Fruit fly (Drosophila melanogaster) whole organism, wandering third instar larva: Measurements from ENCODE around the gene sofe.

ENCODE experiments used
- Abd-B ChIP-seq: fragments of >200 bp; optimal IDR thresholded peaks from 2 replicates; lab custom pipeline; 2017; ENCODE audit warnings: missing biosample characterization, missing genetic modification characterization
- CG32264 ChIP-seq: fragments of 200-800 bp; sonication (Bioruptor generic); optimal IDR thresholded peaks from 2 replicates; lab custom pipeline; 2016; ENCODE audit warnings: missing biosample characterization, missing genetic modification characterization
- CG9705 ChIP-seq: fragments of 200-800 bp; sonication (Bioruptor generic); optimal IDR thresholded peaks from 2 replicates; lab custom pipeline; 2018; ENCODE audit warnings: missing biosample characterization, mild to moderate bottlenecking, missing genetic modification characterization
- Dfd ChIP-seq: fragments of >200 bp; optimal IDR thresholded peaks from 2 replicates; lab custom pipeline; 2017; ENCODE audit warnings: missing biosample characterization, missing genetic modification characterization
- GATAd ChIP-seq: sonication (Bioruptor generic); optimal IDR thresholded peaks from 2 replicates; lab custom pipeline; 2016; ENCODE audit warnings: missing biosample characterization, missing genetic modification characterization
- HLH106 ChIP-seq: fragments of 200-800 bp; optimal IDR thresholded peaks from 3 replicates; lab custom pipeline; 2019; ENCODE audit warnings: missing biosample characterization, mild to moderate bottlenecking, missing genetic modification characterization, moderate library complexity
- Hr83 ChIP-seq: fragments of 200-300 bp; sonication (Bioruptor generic); optimal IDR thresholded peaks from 2 replicates; lab custom pipeline; 2016; ENCODE audit warnings: missing biosample characterization, mild to moderate bottlenecking, missing genetic modification characterization, moderate library complexity; ENCODE audit not compliant: poor library complexity, severe bottlenecking
- Jra ChIP-seq: sonication (Bioruptor generic); optimal IDR thresholded peaks from 2 replicates; lab custom pipeline; 2016; ENCODE audit warnings: missing biosample characterization, missing genetic modification characterization
- Mio ChIP-seq: sonication (Bioruptor generic); optimal IDR thresholded peaks from 2 replicates; lab custom pipeline; 2016; ENCODE audit warnings: missing biosample characterization, missing genetic modification characterization
- OdsH ChIP-seq: fragments of 200-800 bp; sonication (Bioruptor generic); optimal IDR thresholded peaks from 2 replicates; lab custom pipeline; 2016; ENCODE audit warnings: missing biosample characterization, mild to moderate bottlenecking, missing genetic modification characterization
- Rel ChIP-seq, 2 experiments: fragments of 200-800 bp; sonication (Bioruptor generic) in 1 of 2; optimal IDR thresholded peaks; 2 replicates in 1 of 2; 3 replicates in 1 of 2; lab custom pipeline; 2016 to 2019; ENCODE audit warnings: mild to moderate bottlenecking in 2 of 2, missing biosample characterization in 2 of 2, missing genetic modification characterization in 2 of 2, moderate library complexity in 1 of 2
- Sp1 ChIP-seq: fragments of 200-800 bp; sonication (Bioruptor generic); optimal IDR thresholded peaks from 3 replicates; lab custom pipeline; 2019; ENCODE audit warnings: missing biosample characterization, mild to moderate bottlenecking, missing genetic modification characterization, moderate library complexity
- Vsx2 ChIP-seq: fragments of 200-300, 225-300 bp; sonication (Bioruptor generic); optimal IDR thresholded peaks from 2 replicates; lab custom pipeline; 2018; ENCODE audit warnings: missing biosample characterization, missing genetic modification characterization; ENCODE audit not compliant: partially characterized antibody
- br ChIP-seq: fragments of 200-800 bp; sonication (Bioruptor generic); optimal IDR thresholded peaks from 2 replicates; lab custom pipeline; 2016; ENCODE audit warnings: missing biosample characterization, missing genetic modification characterization
- brk ChIP-seq: fragments of 200-800 bp; sonication (Bioruptor generic); optimal IDR thresholded peaks from 2 replicates; lab custom pipeline; 2016; ENCODE audit warnings: missing biosample characterization, mild to moderate bottlenecking, missing genetic modification characterization
- dmrt93B ChIP-seq: fragments of 200-800 bp; sonication (Bioruptor generic); optimal IDR thresholded peaks from 2 replicates; lab custom pipeline; 2018; ENCODE audit warnings: missing biosample characterization, mild to moderate bottlenecking, missing genetic modification characterization
- dsf ChIP-seq: sonication (Bioruptor generic); optimal IDR thresholded peaks from 2 replicates; lab custom pipeline; 2016; ENCODE audit warnings: missing biosample characterization, missing genetic modification characterization, borderline replicate concordance
- ey ChIP-seq: fragments of 200-800 bp; sonication (Bioruptor generic); optimal IDR thresholded peaks from 2 replicates; lab custom pipeline; 2016; ENCODE audit warnings: missing biosample characterization, missing genetic modification characterization
- foxo ChIP-seq, 2 experiments: fragments of 200-800 bp; sonication (Bioruptor generic); optimal IDR thresholded peaks; 2 replicates in 1 of 2; 3 replicates in 1 of 2; lab custom pipeline; 2016 to 2017; ENCODE audit warnings: missing biosample characterization in 2 of 2, missing genetic modification characterization in 2 of 2
- fru ChIP-seq: fragments of 200-800 bp; sonication (Bioruptor generic); optimal IDR thresholded peaks from 3 replicates; lab custom pipeline; 2016; ENCODE audit warnings: missing biosample characterization, mild to moderate bottlenecking, missing genetic modification characterization
- h ChIP-seq: fragments of 200-800 bp; sonication (Bioruptor generic); optimal IDR thresholded peaks from 3 replicates; lab custom pipeline; 2016; ENCODE audit warnings: missing biosample characterization, mild to moderate bottlenecking, missing genetic modification characterization
- pan ChIP-seq: fragments of >200 bp; optimal IDR thresholded peaks from 2 replicates; lab custom pipeline; 2017
- psq ChIP-seq: fragments of 200-800 bp; sonication (Bioruptor generic); optimal IDR thresholded peaks from 3 replicates; lab custom pipeline; 2017; ENCODE audit warnings: missing biosample characterization, mild to moderate bottlenecking, missing genetic modification characterization, moderate library complexity
- rgr ChIP-seq: fragments of 200-800 bp; sonication (Bioruptor generic); optimal IDR thresholded peaks from 3 replicates; lab custom pipeline; 2016; ENCODE audit warnings: missing biosample characterization, mild to moderate bottlenecking, missing genetic modification characterization
- sage ChIP-seq: fragments of 200-800 bp; sonication (Bioruptor generic); optimal IDR thresholded peaks from 2 replicates; lab custom pipeline; 2016; ENCODE audit warnings: missing biosample characterization, mild to moderate bottlenecking, missing genetic modification characterization
- sv ChIP-seq: fragments of 200-800 bp; sonication (Bioruptor generic); optimal IDR thresholded peaks from 3 replicates; lab custom pipeline; 2016; ENCODE audit warnings: missing biosample characterization, missing genetic modification characterization
- woc ChIP-seq: sonication (Bioruptor generic); optimal IDR thresholded peaks from 2 replicates; lab custom pipeline; 2016; ENCODE audit warnings: missing biosample characterization, mild to moderate bottlenecking, missing genetic modification characterization

The sofe gene

dm6 chrX:10891150-10891549 is 33.9 kb upstream of the sofe start, which contains the start of gene Ork1:
Gene Ork1 (minus strand): TSS chrX:10891250.
- TF ChIP-seq CG32264 (GFP tag; lab: Kevin White, UChicago) (no peak), sv (GFP tag; lab: Kevin White, UChicago) (no peak), Mio (no peak), Vsx2 (GFP tag; lab: Kevin White, UChicago) (no peak), fru (GFP tag; lab: Kevin White, UChicago) (no peak), sage (GFP tag; lab: Kevin White, UChicago) (no peak), woc (GFP tag; lab: Kevin White, UChicago) (no peak), dsf (no peak), GATAd (no peak), CG9705 (GFP tag; lab: Kevin White, UChicago) (no peak), brk (GFP tag; lab: Kevin White, UChicago) (no peak), HLH106 (tag; lab: Kevin White, UChicago) (no peak), Hr83 (no peak), dmrt93B (no peak), Dfd (GFP tag; lab: Kevin White, UChicago) (no peak)

dm6 chrX:10889955-10890617 is 32.9 kb upstream of the sofe start:
- peak; percentile 26 for TF ChIP-seq OdsH (GFP tag; lab: Kevin White, UChicago)
- TF ChIP-seq woc (GFP tag; lab: Kevin White, UChicago) = no peak
- peak; percentile 35 for TF ChIP-seq ey (GFP tag; lab: Kevin White, UChicago)
- no peak for TF ChIP-seq psq (GFP tag; lab: Kevin White, UChicago)
- TF ChIP-seq Rel (GFP tag; optimal IDR thresholded peaks at IDR 0.05; lab: Kevin White, UChicago) = no peak
- TF ChIP-seq Rel (tag; optimal IDR thresholded peaks at IDR 0.05; lab: Kevin White, UChicago) = peak; percentile 96
- TF ChIP-seq foxo (GFP tag; optimal IDR thresholded peaks at IDR 0.05; lab: Kevin White, UChicago) = peak in 1 of 2 experiments; percentile 34
- no peak for TF ChIP-seq Sp1 (GFP tag; lab: Kevin White, UChicago)
- peak; percentile 34 for TF ChIP-seq fru (GFP tag; lab: Kevin White, UChicago)
- peak; percentile 17 for TF ChIP-seq h (GFP tag; lab: Kevin White, UChicago)
- peak; percentile 53 for TF ChIP-seq rgr
- no peak for TF ChIP-seq Mio
- no peak for TF ChIP-seq pan (lab: Kevin White, UChicago)

- no peak for TF ChIP-seq GATAd
- no peak for TF ChIP-seq Rel (GFP tag; optimal IDR thresholded peaks at IDR 0.05; lab: Kevin White, UChicago)
- TF ChIP-seq Rel (tag; optimal IDR thresholded peaks at IDR 0.05; lab: Kevin White, UChicago) = peak; percentile 39
These were observed 30.4 kb upstream of the sofe start for dm6 chrX:10887643-10888042.

dm6 chrX:10886418-10886817 is 29.2 kb upstream of the sofe start:
- TF ChIP-seq br = peak; percentile 21
- no peak for TF ChIP-seq Mio
- TF ChIP-seq foxo (GFP tag; optimal IDR thresholded peaks at IDR 0.05; lab: Kevin White, UChicago) = peak in 1 of 2 experiments; percentile 46
- TF ChIP-seq ey (GFP tag; lab: Kevin White, UChicago) = peak; percentile 18
- TF ChIP-seq psq (GFP tag; lab: Kevin White, UChicago) = no peak
- TF ChIP-seq fru (GFP tag; lab: Kevin White, UChicago) = peak; percentile 30
- peak; percentile 37 for TF ChIP-seq h (GFP tag; lab: Kevin White, UChicago)
- TF ChIP-seq Dfd (GFP tag; lab: Kevin White, UChicago) = no peak
- TF ChIP-seq rgr = peak; percentile 16

- TF ChIP-seq Rel (GFP tag; optimal IDR thresholded peaks at IDR 0.05; lab: Kevin White, UChicago) = no peak
- TF ChIP-seq Rel (tag; optimal IDR thresholded peaks at IDR 0.05; lab: Kevin White, UChicago) = no peak
- TF ChIP-seq Jra (GFP tag; lab: Kevin White, UChicago) = no peak
These were observed 26.5 kb upstream of the sofe start for dm6 chrX:10883740-10884139.

- TF ChIP-seq Sp1 (GFP tag; lab: Kevin White, UChicago) (no peak), Mio (no peak), pan (lab: Kevin White, UChicago) (no peak), Rel (GFP tag; optimal IDR thresholded peaks at IDR 0.05; lab: Kevin White, UChicago) (no peak), Rel (tag; optimal IDR thresholded peaks at IDR 0.05; lab: Kevin White, UChicago) (peak; percentile 8), Hr83 (no peak), Abd-B (GFP tag; lab: Kevin White, UChicago) (no peak), h (GFP tag; lab: Kevin White, UChicago) (peak; percentile 13)
These were observed 25.6 kb upstream of the sofe start for dm6 chrX:10882786-10883185.
